Worm (Caenorhabditis elegans) whole organism, L3 larva: ENCODE data around the gene T09A12.1.

ENCODE experiments used
- ceh-16 ChIP-seq: sonication (generic microtip); optimal IDR thresholded peaks from 2 replicates; lab custom pipeline; 2017; ENCODE audit warnings: missing biosample characterization, missing genetic modification characterization
- egl-27 ChIP-seq: sonication (generic microtip); optimal IDR thresholded peaks from 4 replicates; lab custom pipeline; 2017; ENCODE audit warnings: missing biosample characterization, missing genetic modification reagents, missing genetic modification characterization
- elt-2 ChIP-seq: sonication (generic microtip); optimal IDR thresholded peaks from 2 replicates; lab custom pipeline; 2016; ENCODE audit warnings: missing genetic modification reagents, mild to moderate bottlenecking, missing genetic modification characterization, missing compliant biosample characterization
- lin-39 ChIP-seq: fragments of 150-350 bp; optimal IDR thresholded peaks from 2 replicates; lab custom pipeline; 2018; ENCODE audit warnings: missing biosample characterization, missing genetic modification reagents, missing genetic modification characterization
- nfya-1 ChIP-seq: sonication (generic microtip); optimal IDR thresholded peaks from 2 replicates; lab custom pipeline; 2017; ENCODE audit warnings: missing genetic modification characterization, mild to moderate bottlenecking, missing compliant biosample characterization, antibody characterized with exemption, moderate library complexity; ENCODE audit not compliant: insufficient read depth
- nhr-237 ChIP-seq: fragments of 150-350 bp; optimal IDR thresholded peaks from 2 replicates; lab custom pipeline; 2014; ENCODE audit warnings: missing biosample characterization, missing genetic modification characterization
- nhr-76 ChIP-seq: fragments of 150-350 bp; sonication (generic microtip); optimal IDR thresholded peaks from 5 replicates; lab custom pipeline; 2014; ENCODE audit warnings: missing biosample characterization, missing genetic modification characterization
- nhr-77 ChIP-seq: fragments of 150-350 bp; optimal IDR thresholded peaks from 2 replicates; lab custom pipeline; 2014; ENCODE audit warnings: missing biosample characterization, missing genetic modification characterization
- pha-4 ChIP-seq: fragments of 150-350 bp; optimal IDR thresholded peaks from 2 replicates; lab custom pipeline; 2014; ENCODE audit warnings: missing biosample characterization, missing genetic modification reagents, missing genetic modification characterization
- pqm-1 ChIP-seq: fragments of 150-350 bp; optimal IDR thresholded peaks from 2 replicates; lab custom pipeline; 2017; ENCODE audit warnings: missing biosample characterization, missing genetic modification characterization, inconsistent platforms
- unc-62 ChIP-seq: fragments of 150-350 bp; sonication (generic microtip); optimal IDR thresholded peaks from 4 replicates; lab custom pipeline; 2014; ENCODE audit warnings: missing biosample characterization, missing genetic modification reagents, missing genetic modification characterization
- ztf-4 ChIP-seq: fragments of 150-350 bp; optimal IDR thresholded peaks from 2 replicates; lab custom pipeline; 2014; ENCODE audit warnings: missing biosample characterization, missing genetic modification characterization

- TF ChIP-seq ceh-16 (tag; lab: Kevin White, UChicago) = no peak
- no peak for TF ChIP-seq pha-4 (tag; lab: Kevin White, UChicago)
- no peak for TF ChIP-seq nhr-77 (tag; lab: Kevin White, UChicago)
- no peak for TF ChIP-seq pqm-1 (tag; lab: Kevin White, UChicago)
- no peak for TF ChIP-seq unc-62
- no peak for TF ChIP-seq nfya-1 (tag; lab: Kevin White, UChicago)
- no peak for TF ChIP-seq elt-2
- no peak for TF ChIP-seq egl-27 (tag; lab: Kevin White, UChicago)
- TF ChIP-seq nhr-237 (tag; lab: Kevin White, UChicago) = no peak
- no peak for TF ChIP-seq nhr-76 (tag; lab: Kevin White, UChicago)
- no peak for TF ChIP-seq lin-39
- TF ChIP-seq ztf-4 (tag; lab: Kevin White, UChicago) = no peak
These were observed 32.4 kb downstream of the T09A12.1 start, which contains the start of gene K07H8.12 for ce11 chrIV:8276609-8277008.
